Worm (Caenorhabditis elegans) whole organism, mixed stage, embryonic: ENCODE data around the gene tceb-3.

Source experiments
- M03D4.4 ChIP-seq: sonication (generic microtip); optimal IDR thresholded peaks from 2 replicates; lab custom pipeline; 2017; ENCODE audit warnings: mild to moderate bottlenecking, missing genetic modification characterization, missing compliant biosample characterization
- elt-1 ChIP-seq: sonication (generic microtip); optimal IDR thresholded peaks from 2 replicates; lab custom pipeline; 2017; ENCODE audit warnings: missing genetic modification characterization, mild to moderate bottlenecking, missing compliant biosample characterization, antibody characterized with exemption, moderate library complexity, borderline replicate concordance; ENCODE audit not compliant: insufficient read depth
- lin-13 ChIP-seq: fragments of 150-350 bp; optimal IDR thresholded peaks from 2 replicates; lab custom pipeline; 2014; ENCODE audit warnings: missing biosample characterization, missing genetic modification characterization
- lsy-2 ChIP-seq: fragments of 150-350 bp; optimal IDR thresholded peaks from 2 replicates; lab custom pipeline; 2014; ENCODE audit warnings: missing biosample characterization, missing genetic modification characterization
- mab-5 ChIP-seq: fragments of 150-350 bp; optimal IDR thresholded peaks from 2 replicates; lab custom pipeline; 2014; ENCODE audit warnings: missing biosample characterization, missing genetic modification characterization
- nhr-2 ChIP-seq: fragments of 150-350 bp; optimal IDR thresholded peaks from 2 replicates; lab custom pipeline; 2014; ENCODE audit warnings: missing biosample characterization, missing genetic modification characterization
- nhr-28 ChIP-seq: fragments of 150-350 bp; optimal IDR thresholded peaks from 2 replicates; lab custom pipeline; 2014; ENCODE audit warnings: missing biosample characterization, missing genetic modification characterization
- sem-2 ChIP-seq: fragments of 200-800 bp; sonication (Bioruptor generic); optimal IDR thresholded peaks from 2 replicates; lab custom pipeline; 2018; ENCODE audit warnings: mild to moderate bottlenecking, missing genetic modification characterization, missing compliant biosample characterization
- unc-62 ChIP-seq: fragments of 150-350 bp; optimal IDR thresholded peaks from 2 replicates; lab custom pipeline; 2014; ENCODE audit warnings: missing biosample characterization, missing genetic modification reagents, missing genetic modification characterization

ce11 chrII:10933948-10934722 is 13.1 kb downstream of the tceb-3 start:
- no peak for TF ChIP-seq unc-62
- TF ChIP-seq sem-2 (GFP tag; lab: Kevin White, UChicago): no peak
- no peak for TF ChIP-seq M03D4.4
- no peak for TF ChIP-seq lin-13 (tag; lab: Kevin White, UChicago)
- no peak for TF ChIP-seq nhr-2 (tag; lab: Kevin White, UChicago)
- TF ChIP-seq mab-5 (tag; lab: Kevin White, UChicago): no peak
- no peak for TF ChIP-seq lsy-2 (tag; lab: Kevin White, UChicago)
- no peak for TF ChIP-seq nhr-28
- no peak for TF ChIP-seq elt-1
